Fruit fly (Drosophila melanogaster): ENCODE measurements around the gene CG31041.

Gene CG31041

dm6 chr3R:29557555-29557954 is 33.2 kb downstream of the CG31041 start:
- TF ChIP-seq Crg-1 (GFP tag; optimal IDR thresholded peaks at IDR 0.05) (no peak), CG1620 (GFP tag; optimal IDR thresholded peaks at IDR 0.05) (no peak), CG11617 (GFP tag; optimal IDR thresholded peaks at IDR 0.05) (no peak), CG5204 (GFP tag; optimal IDR thresholded peaks at IDR 0.05) (no peak), CG14711 (tag; optimal IDR thresholded peaks at IDR 0.05) (no peak), cic (GFP tag; optimal IDR thresholded peaks at IDR 0.05) (no peak), CG12768 (GFP tag; optimal IDR thresholded peaks at IDR 0.05) (no peak), tj (GFP tag; optimal IDR thresholded peaks at IDR 0.05) (no peak)

dm6 chr3R:29556003-29556467 is 34.7 kb downstream of the CG31041 start, which contains the start of gene Dr:
Gene Dr, plus strand, starts transcription at chr3R:29556386.
- peak; percentile 94 for TF ChIP-seq pad (GFP tag; optimal IDR thresholded peaks at IDR 0.05)
- no peak for TF ChIP-seq CG11617 (GFP tag; optimal IDR thresholded peaks at IDR 0.05)
- peak; percentile 39 for TF ChIP-seq Mnt (GFP tag; optimal IDR thresholded peaks at IDR 0.05)
- TF ChIP-seq ovo (GFP tag; optimal IDR thresholded peaks at IDR 0.05) = no peak
- TF ChIP-seq Hr96 (GFP tag; optimal IDR thresholded peaks at IDR 0.05) = no peak
- no peak for TF ChIP-seq cnc (optimal IDR thresholded peaks at IDR 0.05)
- TF ChIP-seq CG5204 (GFP tag; optimal IDR thresholded peaks at IDR 0.05) = no peak
- TF ChIP-seq CG7101 (tag; optimal IDR thresholded peaks at IDR 0.05) = no peak
- TF ChIP-seq CG1620 (GFP tag; optimal IDR thresholded peaks at IDR 0.05) = no peak
- no peak for TF ChIP-seq CG7045 (GFP tag; optimal IDR thresholded peaks at IDR 0.05)
- no peak for TF ChIP-seq Crg-1 (GFP tag; optimal IDR thresholded peaks at IDR 0.05)
- TF ChIP-seq kay (GFP tag; ENCODE audit: borderline replicate concordance) = no peak
- TF ChIP-seq CG14711 (tag; optimal IDR thresholded peaks at IDR 0.05) = peak; percentile 4
- TF ChIP-seq CG33017 (tag; optimal IDR thresholded peaks at IDR 0.05) = no peak
- no peak for TF ChIP-seq tj (GFP tag; optimal IDR thresholded peaks at IDR 0.05)
- TF ChIP-seq toe (GFP tag; optimal IDR thresholded peaks at IDR 0.05) = peak; percentile 22

dm6 chr3R:29552830-29553583 is 37.7 kb downstream of the CG31041 start:
- TF ChIP-seq pad (GFP tag; optimal IDR thresholded peaks at IDR 0.05) (no peak), CG12768 (GFP tag; optimal IDR thresholded peaks at IDR 0.05) (no peak), toe (GFP tag; optimal IDR thresholded peaks at IDR 0.05) (no peak), cnc (optimal IDR thresholded peaks at IDR 0.05) (no peak), CG1620 (GFP tag; optimal IDR thresholded peaks at IDR 0.05) (no peak)

- no peak for TF ChIP-seq toe (GFP tag; optimal IDR thresholded peaks at IDR 0.05)
- TF ChIP-seq Clk (GFP tag; optimal IDR thresholded peaks at IDR 0.05) = no peak
- no peak for TF ChIP-seq CG1620 (GFP tag; optimal IDR thresholded peaks at IDR 0.05)
- TF ChIP-seq bab1 (GFP tag; optimal IDR thresholded peaks at IDR 0.05) = no peak
- TF ChIP-seq CG7101 (tag; optimal IDR thresholded peaks at IDR 0.05) = no peak
- TF ChIP-seq cnc (optimal IDR thresholded peaks at IDR 0.05) = no peak
- no peak for TF ChIP-seq CG12768 (GFP tag; optimal IDR thresholded peaks at IDR 0.05)
Measured at dm6 chr3R:29550735-29551134, 40.0 kb downstream of the CG31041 start.

- TF ChIP-seq tj (GFP tag; optimal IDR thresholded peaks at IDR 0.05) (no peak), CG5204 (GFP tag; optimal IDR thresholded peaks at IDR 0.05) (no peak), ovo (GFP tag; optimal IDR thresholded peaks at IDR 0.05) (no peak), cnc (optimal IDR thresholded peaks at IDR 0.05) (no peak), CG33017 (tag; optimal IDR thresholded peaks at IDR 0.05) (no peak), Mnt (GFP tag; optimal IDR thresholded peaks at IDR 0.05) (no peak), CG12768 (GFP tag; optimal IDR thresholded peaks at IDR 0.05) (no peak), Crg-1 (GFP tag; optimal IDR thresholded peaks at IDR 0.05) (no peak)
Measured at dm6 chr3R:29549945-29550344, 40.8 kb downstream of the CG31041 start.

dm6 chr3R:29549157-29549556 is 41.5 kb downstream of the CG31041 start:
- no peak for TF ChIP-seq CG7101 (tag; optimal IDR thresholded peaks at IDR 0.05)

dm6 chr3R:29548751-29549150 is 42.0 kb downstream of the CG31041 start:
- TF ChIP-seq Mnt (GFP tag; optimal IDR thresholded peaks at IDR 0.05) (no peak), CG33017 (tag; optimal IDR thresholded peaks at IDR 0.05) (no peak), cnc (optimal IDR thresholded peaks at IDR 0.05) (no peak), CG12768 (GFP tag; optimal IDR thresholded peaks at IDR 0.05) (no peak), bab1 (GFP tag; optimal IDR thresholded peaks at IDR 0.05) (no peak), toe (GFP tag; optimal IDR thresholded peaks at IDR 0.05) (no peak), tj (GFP tag; optimal IDR thresholded peaks at IDR 0.05) (no peak), cic (GFP tag; optimal IDR thresholded peaks at IDR 0.05) (no peak), pad (GFP tag; optimal IDR thresholded peaks at IDR 0.05) (no peak), kay (GFP tag; ENCODE audit: borderline replicate concordance) (no peak), CG14711 (tag; optimal IDR thresholded peaks at IDR 0.05) (no peak), Hr96 (GFP tag; optimal IDR thresholded peaks at IDR 0.05) (no peak), ovo (GFP tag; optimal IDR thresholded peaks at IDR 0.05) (no peak), Crg-1 (GFP tag; optimal IDR thresholded peaks at IDR 0.05) (no peak), CG1620 (GFP tag; optimal IDR thresholded peaks at IDR 0.05) (no peak), CG5204 (GFP tag; optimal IDR thresholded peaks at IDR 0.05) (no peak), Clk (GFP tag; optimal IDR thresholded peaks at IDR 0.05) (no peak), CG7045 (GFP tag; optimal IDR thresholded peaks at IDR 0.05) (no peak), CG7101 (tag; optimal IDR thresholded peaks at IDR 0.05) (no peak), CG11617 (GFP tag; optimal IDR thresholded peaks at IDR 0.05) (no peak)

Measured in whole organism, adult.